Worm (Caenorhabditis elegans) whole organism, L1 larva: ENCODE results near the gene C27D6.11.

Experiments used
- F16B12.6 ChIP-seq: fragments of 150-350 bp; optimal IDR thresholded peaks from 2 replicates; lab custom pipeline; 2014; ENCODE audit warnings: missing biosample characterization, missing genetic modification characterization
- ceh-8 ChIP-seq: fragments of 200-800 bp; sonication (Bioruptor generic); optimal IDR thresholded peaks from 2 replicates; lab custom pipeline; 2018; ENCODE audit warnings: mild to moderate bottlenecking, missing genetic modification characterization, moderate library complexity, missing compliant biosample characterization
- ceh-82 ChIP-seq, 3 experiments: fragments of 150-350 bp in 1 of 3; sonication (generic microtip) in 2 of 3; optimal IDR thresholded peaks; 2 replicates each; lab custom pipeline; 2014 to 2017; ENCODE audit warnings: missing biosample characterization in 3 of 3, missing genetic modification characterization in 3 of 3
- ceh-90 ChIP-seq: sonication (generic microtip); optimal IDR thresholded peaks from 2 replicates; lab custom pipeline; 2016; ENCODE audit warnings: missing genetic modification characterization, missing compliant biosample characterization
- ces-1 ChIP-seq: fragments of 150-350 bp; optimal IDR thresholded peaks from 2 replicates; lab custom pipeline; 2014; ENCODE audit warnings: missing biosample characterization, missing genetic modification reagents, missing genetic modification characterization
- dsc-1 ChIP-seq: sonication (generic microtip); optimal IDR thresholded peaks from 2 replicates; lab custom pipeline; 2016; ENCODE audit warnings: mild to moderate bottlenecking, missing genetic modification characterization, missing compliant biosample characterization
- egl-27 ChIP-seq, 2 experiments: fragments of 150-350 bp in 1 of 2; sonication (generic microtip); optimal IDR thresholded peaks; 3 replicates each; lab custom pipeline; 2017 to 2018; ENCODE audit warnings: missing biosample characterization in 2 of 2, missing genetic modification characterization in 2 of 2, missing genetic modification reagents in 2 of 2
- elt-2 ChIP-seq: sonication (generic microtip); optimal IDR thresholded peaks from 2 replicates; lab custom pipeline; 2016; ENCODE audit warnings: missing genetic modification characterization, mild to moderate bottlenecking, inconsistent platforms, missing compliant biosample characterization, missing genetic modification reagents
- ets-5 ChIP-seq: fragments of 200-800 bp; sonication (Bioruptor generic); IDR thresholded peaks from 2 replicates; pipeline ENCODE4 v1.3.6; 2022; ENCODE audit warnings: missing genetic modification characterization, missing compliant biosample characterization
- fkh-4 ChIP-seq: sonication (generic microtip); optimal IDR thresholded peaks from 2 replicates; lab custom pipeline; 2016; ENCODE audit warnings: missing compliant biosample characterization, missing genetic modification characterization, borderline replicate concordance
- fkh-8 ChIP-seq: sonication (generic microtip); optimal IDR thresholded peaks from 2 replicates; lab custom pipeline; 2016; ENCODE audit warnings: mild to moderate bottlenecking, missing genetic modification characterization, missing compliant biosample characterization
- fos-1 ChIP-seq: fragments of 150-350 bp; optimal IDR thresholded peaks from 2 replicates; lab custom pipeline; 2014; ENCODE audit warnings: missing biosample characterization, missing genetic modification characterization
- hlh-17 ChIP-seq: fragments of 200-800 bp; sonication (Bioruptor generic); optimal IDR thresholded peaks from 2 replicates; lab custom pipeline; 2018; ENCODE audit warnings: missing genetic modification characterization, mild to moderate bottlenecking, missing compliant biosample characterization, moderate library complexity, borderline replicate concordance
- hlh-4 ChIP-seq: sonication (generic microtip); optimal IDR thresholded peaks from 2 replicates; lab custom pipeline; 2016; ENCODE audit warnings: mild to moderate bottlenecking, missing genetic modification characterization, missing compliant biosample characterization
- hpl-2 ChIP-seq: fragments of 150-350 bp; optimal IDR thresholded peaks from 2 replicates; lab custom pipeline; 2014; ENCODE audit warnings: missing biosample characterization, missing genetic modification reagents, missing genetic modification characterization
- irx-1 ChIP-seq: sonication (generic microtip); optimal IDR thresholded peaks from 2 replicates; lab custom pipeline; 2016; ENCODE audit warnings: missing genetic modification characterization, missing compliant biosample characterization
- isw-1 ChIP-seq: fragments of 200-800 bp; sonication (Bioruptor generic); IDR thresholded peaks from 2 replicates; pipeline ENCODE4 v1.3.6; 2022; ENCODE audit warnings: missing genetic modification characterization, missing compliant biosample characterization
- lin-14 ChIP-seq: fragments of 200-800 bp; sonication (Bioruptor generic); optimal IDR thresholded peaks from 2 replicates; lab custom pipeline; 2018; ENCODE audit warnings: mild to moderate bottlenecking, missing genetic modification characterization, moderate library complexity, missing compliant biosample characterization
- lin-15B ChIP-seq: fragments of 150-350 bp; sonication (generic microtip); optimal IDR thresholded peaks from 3 replicates; lab custom pipeline; 2014; ENCODE audit warnings: missing biosample characterization, missing genetic modification characterization
- lir-3 ChIP-seq: sonication (generic microtip); optimal IDR thresholded peaks from 2 replicates; lab custom pipeline; 2016; ENCODE audit warnings: mild to moderate bottlenecking, missing genetic modification characterization, moderate library complexity, missing compliant biosample characterization; ENCODE audit not compliant: poor library complexity
- lsy-2 ChIP-seq, 2 experiments: fragments of 150-350 bp; optimal IDR thresholded peaks; 2 replicates each; lab custom pipeline; 2014; ENCODE audit warnings: missing biosample characterization in 2 of 2, missing genetic modification characterization in 2 of 2
- nhr-11 ChIP-seq: fragments of 150-350 bp; optimal IDR thresholded peaks from 2 replicates; lab custom pipeline; 2014; ENCODE audit warnings: missing biosample characterization, missing genetic modification characterization
- nhr-12 ChIP-seq: sonication (generic microtip); optimal IDR thresholded peaks from 2 replicates; lab custom pipeline; 2017; ENCODE audit warnings: missing biosample characterization, missing genetic modification characterization
- nhr-20 ChIP-seq: sonication (generic microtip); optimal IDR thresholded peaks from 2 replicates; lab custom pipeline; 2016; ENCODE audit warnings: mild to moderate bottlenecking, missing genetic modification characterization, missing compliant biosample characterization
- nhr-237 ChIP-seq: fragments of 150-350 bp; optimal IDR thresholded peaks from 2 replicates; lab custom pipeline; 2014; ENCODE audit warnings: missing biosample characterization, missing genetic modification characterization
- nhr-28 ChIP-seq: fragments of 150-350 bp; optimal IDR thresholded peaks from 2 replicates; lab custom pipeline; 2014; ENCODE audit warnings: missing biosample characterization, missing genetic modification characterization
- nhr-47 ChIP-seq: sonication (generic microtip); optimal IDR thresholded peaks from 2 replicates; lab custom pipeline; 2016; ENCODE audit warnings: mild to moderate bottlenecking, missing genetic modification characterization, moderate library complexity, missing compliant biosample characterization
- nhr-71 ChIP-seq: sonication (generic microtip); optimal IDR thresholded peaks from 2 replicates; lab custom pipeline; 2016; ENCODE audit warnings: mild to moderate bottlenecking, missing genetic modification characterization, moderate library complexity, missing compliant biosample characterization
- nhr-76 ChIP-seq: sonication (generic microtip); optimal IDR thresholded peaks from 2 replicates; lab custom pipeline; 2017; ENCODE audit warnings: missing biosample characterization, missing genetic modification characterization
- nhr-84 ChIP-seq: sonication (generic microtip); optimal IDR thresholded peaks from 2 replicates; lab custom pipeline; 2017; ENCODE audit warnings: missing biosample characterization, missing genetic modification characterization
- nhr-90 ChIP-seq: sonication (generic microtip); optimal IDR thresholded peaks from 2 replicates; lab custom pipeline; 2016; ENCODE audit warnings: mild to moderate bottlenecking, missing genetic modification characterization, missing compliant biosample characterization; ENCODE audit not compliant: poor library complexity
- pag-3 ChIP-seq: sonication (generic microtip); optimal IDR thresholded peaks from 2 replicates; lab custom pipeline; 2017; ENCODE audit warnings: missing genetic modification characterization, mild to moderate bottlenecking, missing compliant biosample characterization, antibody characterized with exemption, borderline replicate concordance; ENCODE audit not compliant: insufficient read depth
- rnt-1 ChIP-seq: sonication (generic microtip); optimal IDR thresholded peaks from 2 replicates; lab custom pipeline; 2016; ENCODE audit warnings: mild to moderate bottlenecking, missing genetic modification characterization, moderate library complexity, missing compliant biosample characterization
- skn-1 ChIP-seq: fragments of 150-350 bp; optimal IDR thresholded peaks from 2 replicates; lab custom pipeline; 2014; ENCODE audit warnings: missing biosample characterization, missing genetic modification characterization
- snpc-4 ChIP-seq: fragments of 150-350 bp; optimal IDR thresholded peaks from 2 replicates; lab custom pipeline; 2014; ENCODE audit warnings: missing biosample characterization, missing genetic modification characterization
- swsn-7 ChIP-seq: sonication (generic microtip); optimal IDR thresholded peaks from 2 replicates; lab custom pipeline; 2016; ENCODE audit warnings: missing genetic modification characterization, missing compliant biosample characterization
- tbx-2 ChIP-seq: sonication (generic microtip); optimal IDR thresholded peaks from 2 replicates; lab custom pipeline; 2016; ENCODE audit warnings: missing genetic modification characterization, missing compliant biosample characterization
- unc-130 ChIP-seq: fragments of 150-350 bp; optimal IDR thresholded peaks from 2 replicates; lab custom pipeline; 2017; ENCODE audit warnings: missing biosample characterization, missing genetic modification characterization, inconsistent platforms
- unc-30 ChIP-seq: sonication (generic microtip); optimal IDR thresholded peaks from 2 replicates; lab custom pipeline; 2017; ENCODE audit warnings: missing biosample characterization, missing genetic modification characterization
- unc-98 ChIP-seq: fragments of 200-800 bp; sonication (Bioruptor generic); IDR thresholded peaks from 2 replicates; pipeline ENCODE4 v1.3.6; 2022; ENCODE audit warnings: missing genetic modification characterization, missing compliant biosample characterization
- xbp-1 ChIP-seq: sonication (generic microtip); optimal IDR thresholded peaks from 2 replicates; lab custom pipeline; 2016; ENCODE audit warnings: missing genetic modification characterization, missing compliant biosample characterization
- ztf-4 ChIP-seq: fragments of 150-350 bp; optimal IDR thresholded peaks from 2 replicates; lab custom pipeline; 2014; ENCODE audit warnings: missing biosample characterization, missing genetic modification characterization

The C27D6.11 gene

DNA sequence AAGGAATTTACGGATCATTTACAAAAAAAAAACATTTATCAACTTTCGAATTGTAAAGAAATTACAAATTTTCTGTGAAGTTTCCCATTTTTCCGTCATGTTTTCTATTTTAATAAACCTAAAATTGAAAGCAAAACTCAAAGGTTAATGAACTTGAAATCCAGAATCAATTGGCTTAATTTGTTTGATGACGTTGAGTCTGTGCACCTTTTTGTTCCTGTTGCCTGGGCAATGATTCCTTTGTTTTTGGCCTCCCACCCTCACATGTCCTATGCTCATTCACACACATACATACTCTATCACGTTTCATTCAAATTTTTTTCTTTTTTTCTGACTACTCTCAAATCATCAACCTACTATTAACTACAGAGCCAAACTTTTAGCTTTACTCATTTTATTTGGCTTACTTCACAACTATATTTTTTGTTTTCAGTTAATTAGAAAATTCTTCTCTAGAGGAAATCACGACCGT, 24.7 kb downstream of the C27D6.11 start, which contains the start of gene F58A6.2:
TSS of gene F58A6.2 (plus strand) at position 422 of the 472 bp plus-strand sequence.
- TF ChIP-seq fos-1 (tag; lab: Kevin White, UChicago): no peak
- TF ChIP-seq xbp-1 (tag; lab: Kevin White, UChicago): no peak
- no peak for TF ChIP-seq tbx-2 (tag; lab: Kevin White, UChicago)
- no peak for TF ChIP-seq lin-14 (GFP tag; lab: Kevin White, UChicago)
- no peak for TF ChIP-seq nhr-84 (tag; lab: Kevin White, UChicago)
- peak; percentile 40 for TF ChIP-seq nhr-71 (tag; lab: Kevin White, UChicago)
- TF ChIP-seq ceh-90 (tag; lab: Kevin White, UChicago): no peak
- no peak for TF ChIP-seq nhr-47 (tag; lab: Kevin White, UChicago)
- no peak for TF ChIP-seq nhr-28 (tag; lab: Kevin White, UChicago)
- no peak for TF ChIP-seq nhr-237 (tag; lab: Kevin White, UChicago)
- TF ChIP-seq ceh-8 (GFP tag; lab: Kevin White, UChicago): peak; percentile 71
- no peak for TF ChIP-seq nhr-90
- no peak for TF ChIP-seq skn-1 (tag; lab: Kevin White, UChicago)
- TF ChIP-seq irx-1: no peak
- no peak for TF ChIP-seq hlh-17 (GFP tag; lab: Kevin White, UChicago)
- no peak for TF ChIP-seq egl-27 (tag; optimal IDR thresholded peaks at IDR 0.05; lab: Kevin White, UChicago)
- no peak for TF ChIP-seq F16B12.6 (tag; lab: Kevin White, UChicago)
- TF ChIP-seq rnt-1 (tag; lab: Kevin White, UChicago): no peak
- no peak for TF ChIP-seq nhr-12 (tag; lab: Kevin White, UChicago)
- TF ChIP-seq unc-130 (tag; lab: Kevin White, UChicago): no peak
- TF ChIP-seq swsn-7 (tag; lab: Kevin White, UChicago): no peak
- TF ChIP-seq isw-1 (GFP tag; lab: Robert Waterston, UW): no peak
- TF ChIP-seq nhr-11 (tag; lab: Kevin White, UChicago): no peak
- TF ChIP-seq lin-15B: no peak
- peak; percentile 66 for TF ChIP-seq fkh-8 (tag; lab: Kevin White, UChicago)

DNA sequence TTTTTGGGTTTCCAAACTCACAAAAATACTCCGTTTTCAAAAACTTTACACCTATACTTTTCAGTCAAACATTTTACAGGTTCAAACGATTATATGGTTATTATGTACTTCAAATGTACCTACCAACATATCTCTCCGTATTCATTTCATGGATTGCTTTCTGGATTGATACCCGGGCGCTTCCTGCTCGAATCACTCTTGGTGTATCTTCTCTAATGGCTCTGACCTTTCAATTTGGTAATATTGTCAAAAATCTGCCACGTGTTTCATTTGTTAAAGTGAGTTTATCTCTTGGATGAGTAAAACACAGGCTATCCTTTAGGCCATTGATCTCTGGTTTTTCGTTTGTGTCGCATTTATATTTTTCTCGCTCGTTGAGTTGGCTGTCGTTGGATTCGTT, 29.2 kb downstream of the C27D6.11 start:
- TF ChIP-seq lir-3 (no peak), ztf-4 (tag; lab: Kevin White, UChicago) (no peak), ces-1 (GFP tag; lab: Kevin White, UChicago) (no peak), nhr-20 (no peak), unc-30 (tag; lab: Kevin White, UChicago) (no peak), elt-2 (tag; lab: Kevin White, UChicago) (no peak), nhr-84 (tag; lab: Kevin White, UChicago) (no peak), fos-1 (tag; lab: Kevin White, UChicago) (no peak), nhr-76 (tag; lab: Kevin White, UChicago) (no peak), swsn-7 (tag; lab: Kevin White, UChicago) (no peak), hpl-2 (GFP tag; lab: Kevin White, UChicago) (no peak), lin-14 (GFP tag; lab: Kevin White, UChicago) (no peak), fkh-4 (tag; lab: Kevin White, UChicago) (no peak), irx-1 (no peak)

DNA sequence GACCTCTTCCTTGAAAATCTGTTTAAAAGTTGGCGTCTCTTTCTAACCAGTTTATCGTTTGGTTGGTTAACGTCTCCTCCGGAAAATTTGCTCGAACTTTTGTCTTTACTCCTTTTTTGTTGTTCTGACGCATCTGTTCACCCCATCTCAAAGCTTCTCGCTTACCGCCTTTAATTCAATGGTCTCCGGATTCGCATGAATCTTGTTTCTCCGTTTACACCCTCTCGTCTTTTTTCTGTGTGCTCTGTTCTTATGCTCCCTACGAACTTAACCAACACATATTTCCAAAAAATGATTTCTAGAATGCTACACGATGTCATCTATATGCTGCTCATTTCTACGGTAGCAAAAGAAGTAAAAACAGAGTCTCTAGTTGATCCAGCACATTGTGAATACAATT, 30.9 kb downstream of the C27D6.11 start, which contains the start of gene lgc-56:
TSS of gene lgc-56 (plus strand) at position 301 of the 400 bp plus-strand sequence.
- no peak for TF ChIP-seq ceh-82 (tag; optimal IDR thresholded peaks at IDR 0.05; lab: Kevin White, UChicago)
- TF ChIP-seq fkh-4 (tag; lab: Kevin White, UChicago): no peak
- TF ChIP-seq nhr-84 (tag; lab: Kevin White, UChicago): no peak
- no peak for TF ChIP-seq ets-5 (GFP tag; lab: Robert Waterston, UW)
- TF ChIP-seq lsy-2 (tag; optimal IDR thresholded peaks at IDR 0.05; lab: Kevin White, UChicago): no peak
- TF ChIP-seq snpc-4: no peak
- no peak for TF ChIP-seq pag-3 (tag; lab: Kevin White, UChicago)
- TF ChIP-seq nhr-76 (tag; lab: Kevin White, UChicago): no peak
- TF ChIP-seq dsc-1: no peak
- no peak for TF ChIP-seq ceh-90 (tag; lab: Kevin White, UChicago)
- TF ChIP-seq ztf-4 (tag; lab: Kevin White, UChicago): no peak
- no peak for TF ChIP-seq nhr-71 (tag; lab: Kevin White, UChicago)
- TF ChIP-seq fos-1 (tag; lab: Kevin White, UChicago): no peak
- TF ChIP-seq skn-1 (tag; lab: Kevin White, UChicago): no peak
- TF ChIP-seq nhr-11 (tag; lab: Kevin White, UChicago): no peak
- TF ChIP-seq hlh-4 (tag; lab: Kevin White, UChicago): no peak
- no peak for TF ChIP-seq unc-98 (GFP tag; lab: Robert Waterston, UW)
